Fruit fly (Drosophila melanogaster) whole organism, wandering third instar larva: Measurements from ENCODE around the gene Trf5.

Experiments
- Abd-B ChIP-seq: fragments of >200 bp; optimal IDR thresholded peaks from 2 replicates; lab custom pipeline; 2017; ENCODE audit warnings: missing biosample characterization, missing genetic modification characterization
- Hr83 ChIP-seq: fragments of 200-300 bp; sonication (Bioruptor generic); optimal IDR thresholded peaks from 2 replicates; lab custom pipeline; 2016; ENCODE audit warnings: missing biosample characterization, mild to moderate bottlenecking, missing genetic modification characterization, moderate library complexity; ENCODE audit not compliant: poor library complexity, severe bottlenecking
- Jra ChIP-seq: sonication (Bioruptor generic); optimal IDR thresholded peaks from 2 replicates; lab custom pipeline; 2016; ENCODE audit warnings: missing biosample characterization, missing genetic modification characterization
- OdsH ChIP-seq: fragments of 200-800 bp; sonication (Bioruptor generic); optimal IDR thresholded peaks from 2 replicates; lab custom pipeline; 2016; ENCODE audit warnings: missing biosample characterization, mild to moderate bottlenecking, missing genetic modification characterization
- br ChIP-seq: fragments of 200-800 bp; sonication (Bioruptor generic); optimal IDR thresholded peaks from 2 replicates; lab custom pipeline; 2016; ENCODE audit warnings: missing biosample characterization, missing genetic modification characterization
- foxo ChIP-seq, 2 experiments: fragments of 200-800 bp; sonication (Bioruptor generic); optimal IDR thresholded peaks; 2 replicates in 1 of 2; 3 replicates in 1 of 2; lab custom pipeline; 2016 to 2017; ENCODE audit warnings: missing biosample characterization in 2 of 2, missing genetic modification characterization in 2 of 2
- h ChIP-seq: fragments of 200-800 bp; sonication (Bioruptor generic); optimal IDR thresholded peaks from 3 replicates; lab custom pipeline; 2016; ENCODE audit warnings: missing biosample characterization, mild to moderate bottlenecking, missing genetic modification characterization
- lola ChIP-seq: fragments of >200 bp; optimal IDR thresholded peaks from 2 replicates; lab custom pipeline; 2017; ENCODE audit warnings: missing biosample characterization, missing genetic modification characterization
- psq ChIP-seq: fragments of 200-800 bp; sonication (Bioruptor generic); optimal IDR thresholded peaks from 3 replicates; lab custom pipeline; 2017; ENCODE audit warnings: missing biosample characterization, mild to moderate bottlenecking, missing genetic modification characterization, moderate library complexity
- sv ChIP-seq: fragments of 200-800 bp; sonication (Bioruptor generic); optimal IDR thresholded peaks from 3 replicates; lab custom pipeline; 2016; ENCODE audit warnings: missing biosample characterization, missing genetic modification characterization
- usp ChIP-seq: fragments of >200 bp; optimal IDR thresholded peaks from 2 replicates; lab custom pipeline; 2017; ENCODE audit warnings: missing biosample characterization, missing genetic modification characterization

dm6 chr2L:2727812-2728211, 31.6 kb upstream of the Trf5 start:
- TF ChIP-seq sv = no peak
- no peak for TF ChIP-seq lola (GFP tag; lab: Kevin White, UChicago)
- TF ChIP-seq Hr83 = no peak
- TF ChIP-seq foxo (GFP tag; optimal IDR thresholded peaks at IDR 0.05; lab: Kevin White, UChicago) = no peak
- TF ChIP-seq br (GFP tag; lab: Kevin White, UChicago) = no peak
- no peak for TF ChIP-seq usp (GFP tag; lab: Kevin White, UChicago)
- no peak for TF ChIP-seq h (GFP tag; lab: Kevin White, UChicago)
- no peak for TF ChIP-seq OdsH
- no peak for TF ChIP-seq psq (GFP tag; lab: Kevin White, UChicago)
- no peak for TF ChIP-seq Abd-B (GFP tag; lab: Kevin White, UChicago)
- TF ChIP-seq Jra (GFP tag; lab: Kevin White, UChicago) = no peak
